Worm (Caenorhabditis elegans) whole organism, L4/young adult: Measurements from ENCODE around the gene R144.3.

Experiments
- W03F9.2 ChIP-seq: fragments of 150-350 bp; optimal IDR thresholded peaks from 2 replicates; lab custom pipeline; 2014; ENCODE audit warnings: missing biosample characterization, missing genetic modification characterization
- dao-5 ChIP-seq: sonication (generic microtip); optimal IDR thresholded peaks from 2 replicates; lab custom pipeline; 2016; ENCODE audit warnings: missing genotype, missing genetic modification characterization, moderate library complexity, missing compliant biosample characterization
- him-1 ChIP-seq: sonication (generic microtip); optimal IDR thresholded peaks from 2 replicates; lab custom pipeline; 2016; ENCODE audit warnings: missing genotype, missing genetic modification reagents, missing genetic modification characterization, missing compliant biosample characterization

ce11 chrIII:5047740-5048139 lies 26.0 kb downstream of the R144.3 start, which contains the start of gene C45G9.5:
- no peak for TF ChIP-seq him-1 (tag; lab: Kevin White, UChicago)
- no peak for TF ChIP-seq dao-5 (tag; lab: Kevin White, UChicago)
- TF ChIP-seq W03F9.2 (tag; lab: Kevin White, UChicago) = no peak
